Worm (Caenorhabditis elegans): Measurements from ENCODE around the gene prx-2.
A peak's percentile ranks its signal among the peaks of the same experiment; 100 is the strongest.

Gene prx-2

ce11 chrIV:11692071-11692673 lies 48.2 kb downstream of the prx-2 start:
- TF ChIP-seq ref-2 (tag; optimal IDR thresholded peaks at IDR 0.05) (peak; percentile 85), sox-2 (GFP tag; IDR thresholded peaks at IDR 0.05) (peak; percentile 34; the same call in 1 of the 2 replicates), ceh-19 (GFP tag; optimal IDR thresholded peaks at IDR 0.05) (peak; percentile 73), ceh-2 (tag; optimal IDR thresholded peaks at IDR 0.05) (peak; percentile 11), F13H6.1 (tag; optimal IDR thresholded peaks at IDR 0.05) (peak; percentile 46), pha-2 (tag; optimal IDR thresholded peaks at IDR 0.05) (peak; percentile 45), mec-3 (tag; optimal IDR thresholded peaks at IDR 0.05; ENCODE audit: borderline replicate concordance) (no peak), rnt-1 (tag; optimal IDR thresholded peaks at IDR 0.05) (peak; percentile 81), ceh-14 (tag; optimal IDR thresholded peaks at IDR 0.05) (peak; percentile 6), syd-9 (tag; optimal IDR thresholded peaks at IDR 0.05) (peak; percentile 52), elt-4 (tag; optimal IDR thresholded peaks at IDR 0.05) (no peak), ceh-34 (tag; optimal IDR thresholded peaks at IDR 0.05) (peak; percentile 69), gmeb-2 (tag; optimal IDR thresholded peaks at IDR 0.05) (peak; percentile 15), dve-1 (tag; optimal IDR thresholded peaks at IDR 0.05) (peak; percentile 72), tbx-7 (tag; optimal IDR thresholded peaks at IDR 0.05) (peak; percentile 1), elt-2 (tag; optimal IDR thresholded peaks at IDR 0.05) (peak; percentile 91), madf-2 (tag; optimal IDR thresholded peaks at IDR 0.05) (peak; percentile 29), dmd-4 (tag; optimal IDR thresholded peaks at IDR 0.05; ENCODE audit: borderline replicate concordance) (no peak), pqm-1 (tag; optimal IDR thresholded peaks at IDR 0.05) (peak; percentile 44), ceh-31 (tag; optimal IDR thresholded peaks at IDR 0.05) (peak; percentile 82), odd-2 (tag; optimal IDR thresholded peaks at IDR 0.05) (peak; percentile 18), ztf-16 (tag; optimal IDR thresholded peaks at IDR 0.05) (peak; percentile 46), pha-4 (tag; optimal IDR thresholded peaks at IDR 0.05) (no peak), unc-42 (tag; optimal IDR thresholded peaks at IDR 0.05) (peak; percentile 98), unc-55 (GFP tag; optimal IDR thresholded peaks at IDR 0.05) (peak; percentile 62), nfya-1 (tag; optimal IDR thresholded peaks at IDR 0.05) (peak; percentile 81), tbx-2 (tag; optimal IDR thresholded peaks at IDR 0.05) (peak; percentile 76), pag-3 (tag; optimal IDR thresholded peaks at IDR 0.05; ENCODE audit: borderline replicate concordance) (no peak), hlh-6 (tag; optimal IDR thresholded peaks at IDR 0.05) (peak; percentile 24), ceh-30 (tag; optimal IDR thresholded peaks at IDR 0.05) (no peak), ceh-18 (tag; optimal IDR thresholded peaks at IDR 0.05) (peak; percentile 88)

- TF ChIP-seq Y22D7AL.16 (tag; optimal IDR thresholded peaks at IDR 0.05), result no peak
Measured at ce11 chrIV:11693493-11693892, 49.6 kb downstream of the prx-2 start, which contains the start of gene ZK792.12. ZK792.12 (plus strand) TSS chrIV:11693793.

ce11 chrIV:11694143-11694542 lies 50.2 kb downstream of the prx-2 start, which contains the start of gene ZK792.7:
ZK792.7 (plus strand) TSS chrIV:11694443.
- TF ChIP-seq ceh-30 (tag; optimal IDR thresholded peaks at IDR 0.05) (no peak), C08G9.2 (tag; optimal IDR thresholded peaks at IDR 0.05) (no peak), unc-42 (tag; optimal IDR thresholded peaks at IDR 0.05) (no peak), ceh-45 (GFP tag; IDR thresholded peaks at IDR 0.05) (no peak), pros-1 (tag; optimal IDR thresholded peaks at IDR 0.05) (no peak), ceh-48 (tag; optimal IDR thresholded peaks at IDR 0.05) (peak; percentile 68), elt-2 (tag; optimal IDR thresholded peaks at IDR 0.05) (no peak), unc-55 (GFP tag; optimal IDR thresholded peaks at IDR 0.05) (no peak)

ce11 chrIV:11695634-11696033 lies 51.7 kb downstream of the prx-2 start:
- TF ChIP-seq ceh-34 (tag; optimal IDR thresholded peaks at IDR 0.05) (no peak), ceh-30 (tag; optimal IDR thresholded peaks at IDR 0.05) (no peak), unc-42 (tag; optimal IDR thresholded peaks at IDR 0.05) (no peak), hlh-30 (tag; optimal IDR thresholded peaks at IDR 0.05; ENCODE audit: insufficient read depth) (no peak), tbx-7 (tag; optimal IDR thresholded peaks at IDR 0.05) (no peak), fkh-6 (tag; optimal IDR thresholded peaks at IDR 0.05) (no peak), sdc-2 (tag; optimal IDR thresholded peaks at IDR 0.05) (no peak), pax-1 (tag; optimal IDR thresholded peaks at IDR 0.05) (no peak), ets-4 (tag; optimal IDR thresholded peaks at IDR 0.05) (no peak), zip-5 (tag; optimal IDR thresholded peaks at IDR 0.05) (no peak), rnt-1 (tag; optimal IDR thresholded peaks at IDR 0.05) (no peak), K09A11.1 (tag; optimal IDR thresholded peaks at IDR 0.05; ENCODE audit: insufficient read depth) (no peak), tbx-2 (tag; optimal IDR thresholded peaks at IDR 0.05) (no peak), hlh-8 (tag; optimal IDR thresholded peaks at IDR 0.05) (no peak), ama-1 (optimal IDR thresholded peaks at IDR 0.05) (no peak), madf-2 (tag; optimal IDR thresholded peaks at IDR 0.05) (no peak)

Measured in whole organism, late embryonic.